Worm (Caenorhabditis elegans) whole organism, midembryonic: ENCODE measurements around the gene fbxb-45.
"Not testable (repeated sequence)": the region's sequence is repeated elsewhere in the genome, so short reads cannot be mapped to it uniquely, and the experiment has no call there.

Source experiments
- T22C8.4 ChIP-seq: fragments of 200-800 bp; sonication (Bioruptor generic); IDR thresholded peaks from 2 replicates; pipeline ENCODE4 v1.3.6; 2022; ENCODE audit warnings: missing genetic modification characterization, missing compliant biosample characterization
- cog-1 ChIP-seq: sonication (generic microtip); optimal IDR thresholded peaks from 2 replicates; lab custom pipeline; 2016; ENCODE audit warnings: missing genetic modification characterization, missing compliant biosample characterization
- flt-1 ChIP-seq: fragments of 200-800 bp; sonication (Bioruptor generic); IDR thresholded peaks from 2 replicates; pipeline ENCODE4 v1.3.6; 2022; ENCODE audit warnings: missing genetic modification characterization, missing compliant biosample characterization
- klf-2 ChIP-seq: fragments of 200-800 bp; sonication (Bioruptor generic); conservative IDR thresholded peaks from 2 replicates; pipeline ENCODE4 v1.3.6; 2022; ENCODE audit warnings: missing genetic modification reagents, missing genetic modification characterization, missing compliant biosample characterization
- med-1 ChIP-seq: sonication (generic microtip); optimal IDR thresholded peaks from 2 replicates; lab custom pipeline; 2017; ENCODE audit warnings: missing genetic modification characterization, mild to moderate bottlenecking, missing compliant biosample characterization, antibody characterized with exemption, missing genetic modification reagents; ENCODE audit not compliant: insufficient read depth
- ref-1 ChIP-seq: fragments of 200-800 bp; sonication (Bioruptor generic); conservative IDR thresholded peaks from 2 replicates; pipeline ENCODE4 v1.3.6; 2022; ENCODE audit warnings: missing genetic modification reagents, missing genetic modification characterization, missing compliant biosample characterization
- tab-1 ChIP-seq: fragments of 200-800 bp; sonication (Bioruptor generic); IDR thresholded peaks from 2 replicates; pipeline ENCODE4 v1.3.6; 2022; ENCODE audit warnings: missing genetic modification characterization, missing compliant biosample characterization
- ztf-23 ChIP-seq: fragments of 200-800 bp; sonication (Bioruptor generic); IDR thresholded peaks from 2 replicates; pipeline ENCODE4 v1.3.6; 2022; ENCODE audit warnings: missing genetic modification reagents, missing genetic modification characterization, missing compliant biosample characterization
- ztf-29 ChIP-seq: fragments of 200-800 bp; sonication (Bioruptor generic); IDR thresholded peaks from 2 replicates; pipeline ENCODE4 v1.3.6; 2022; ENCODE audit warnings: missing genetic modification reagents, missing genetic modification characterization, missing compliant biosample characterization

The fbxb-45 gene

ce11 chrII:1071432-1071831 is 27.6 kb upstream of the fbxb-45 start:
- TF ChIP-seq klf-2 (GFP tag; lab: Robert Waterston, UW) (no peak), ref-1 (no peak), ztf-23 (GFP tag; lab: Robert Waterston, UW) (no peak), flt-1 (GFP tag; lab: Robert Waterston, UW) (no peak), med-1 (no peak), cog-1 (tag; lab: Kevin White, UChicago) (no peak), ztf-29 (GFP tag; lab: Robert Waterston, UW) (no peak), tab-1 (no peak), T22C8.4 (GFP tag; lab: Robert Waterston, UW) (no peak)

- TF ChIP-seq ref-1 (no peak), med-1 (no peak), klf-2 (GFP tag; lab: Robert Waterston, UW) (no peak), tab-1 (no peak), T22C8.4 (GFP tag; lab: Robert Waterston, UW) (no peak), ztf-29 (GFP tag; lab: Robert Waterston, UW) (no peak), cog-1 (tag; lab: Kevin White, UChicago) (no peak), flt-1 (GFP tag; lab: Robert Waterston, UW) (no peak), ztf-23 (GFP tag; lab: Robert Waterston, UW) (no peak)
These were observed 27.0 kb upstream of the fbxb-45 start, which contains the start of gene K02E7.12 for ce11 chrII:1070875-1071274. K02E7.12 (plus strand) TSS chrII:1071175.

DNA sequence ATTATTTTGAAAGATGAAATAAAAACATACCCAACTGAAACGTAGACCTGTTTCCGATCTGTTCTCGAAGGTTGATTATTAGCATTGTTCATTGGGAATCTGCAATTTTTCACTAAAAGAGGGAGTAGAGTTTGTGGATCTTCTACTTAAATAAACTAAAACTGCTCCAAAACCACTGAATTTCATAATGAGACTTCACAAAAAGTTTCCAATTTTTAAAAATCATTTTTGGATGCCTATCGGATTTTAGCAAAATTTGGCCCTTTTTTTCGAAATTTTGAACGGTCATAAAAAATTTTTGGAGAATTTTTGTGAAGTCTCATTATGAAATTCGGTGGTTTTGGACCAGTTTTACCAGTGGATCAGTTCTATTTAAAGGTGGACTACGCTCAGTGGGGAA is 23.1 kb upstream of the fbxb-45 start, which contains the start of gene K02E7.10:
Gene K02E7.10, minus strand, starts transcription at position 101 of the 400 bp plus-strand sequence.
- no peak for TF ChIP-seq flt-1 (GFP tag; lab: Robert Waterston, UW)
- no peak for TF ChIP-seq med-1
- TF ChIP-seq ztf-23 (GFP tag; lab: Robert Waterston, UW): no peak
- no peak for TF ChIP-seq cog-1 (tag; lab: Kevin White, UChicago)
- no peak for TF ChIP-seq klf-2 (GFP tag; lab: Robert Waterston, UW)
- TF ChIP-seq tab-1: no peak
- TF ChIP-seq ztf-29 (GFP tag; lab: Robert Waterston, UW): no peak
- no peak for TF ChIP-seq ref-1
- TF ChIP-seq T22C8.4 (GFP tag; lab: Robert Waterston, UW): no peak

- TF ChIP-seq cog-1 (tag; lab: Kevin White, UChicago): no peak
- TF ChIP-seq flt-1 (GFP tag; lab: Robert Waterston, UW): no peak
These were observed 20.1 kb upstream of the fbxb-45 start for ce11 chrII:1063926-1064325.

- not testable (repeated sequence) for TF ChIP-seq ref-1; flt-1 (GFP tag; lab: Robert Waterston, UW); ztf-23 (GFP tag; lab: Robert Waterston, UW)
These were observed 16.9 kb upstream of the fbxb-45 start, which contains the start of gene btb-10 for ce11 chrII:1060702-1061101. btb-10 (minus strand) TSS chrII:1060802.

- no peak for TF ChIP-seq ztf-29 (GFP tag; lab: Robert Waterston, UW)
- TF ChIP-seq ref-1: no peak
- no peak for TF ChIP-seq cog-1 (tag; lab: Kevin White, UChicago)
- TF ChIP-seq klf-2 (GFP tag; lab: Robert Waterston, UW): no peak
- no peak for TF ChIP-seq med-1
- no peak for TF ChIP-seq flt-1 (GFP tag; lab: Robert Waterston, UW)
- TF ChIP-seq ztf-23 (GFP tag; lab: Robert Waterston, UW): no peak
- no peak for TF ChIP-seq tab-1
- TF ChIP-seq T22C8.4 (GFP tag; lab: Robert Waterston, UW): no peak
These were observed 13.0 kb upstream of the fbxb-45 start for ce11 chrII:1056844-1057243.

- not testable (repeated sequence) for TF ChIP-seq tab-1; ref-1; flt-1 (GFP tag; lab: Robert Waterston, UW)
These were observed 10.9 kb upstream of the fbxb-45 start, which contains the start of gene K02E7.7 for ce11 chrII:1054724-1055123. K02E7.7 (plus strand) TSS chrII:1055024.

DNA sequence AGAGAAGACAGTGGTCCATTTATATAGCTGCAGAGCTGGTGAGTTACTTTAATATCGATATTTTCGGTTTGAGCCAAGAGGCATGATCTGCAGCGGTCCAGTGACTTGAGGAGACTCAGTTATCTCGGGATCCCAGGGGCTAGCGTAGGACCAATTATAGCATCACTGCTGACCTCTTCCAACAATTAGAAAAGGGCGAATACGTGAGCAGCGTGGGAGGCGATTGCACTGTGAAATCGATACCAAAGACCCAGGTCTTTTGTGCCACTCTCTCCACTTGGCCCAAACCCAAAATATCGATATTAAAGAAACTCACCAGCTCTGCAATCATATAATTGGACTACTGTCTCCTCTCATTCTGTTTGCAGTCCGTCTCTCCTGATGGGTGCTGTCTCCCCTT is 6.0 kb upstream of the fbxb-45 start, which contains the start of gene fbxb-40:
Gene fbxb-40, minus strand, starts transcription at position 101 of the 400 bp plus-strand sequence.
- TF ChIP-seq flt-1 (GFP tag; lab: Robert Waterston, UW) (peak; percentile 47; the same call in 1 of the 2 replicates), tab-1 (no peak)

DNA sequence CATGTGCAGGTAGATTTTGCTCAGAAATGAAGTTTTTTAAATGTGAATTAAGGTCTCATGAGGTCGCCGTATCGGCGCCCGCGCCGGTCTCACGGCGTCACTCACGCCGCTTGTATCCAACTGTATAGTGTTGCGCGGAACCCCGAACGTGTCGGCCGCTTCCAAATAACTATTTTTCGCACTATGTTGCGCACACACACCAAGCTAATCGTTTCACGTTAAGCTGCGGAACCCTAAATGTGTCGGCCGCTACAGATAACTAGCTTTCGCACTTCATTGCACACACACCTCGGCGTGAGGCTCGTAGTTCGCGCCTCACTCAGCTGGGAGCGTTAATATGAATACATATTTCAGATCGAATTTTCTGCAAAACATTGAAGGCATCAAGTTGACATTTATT is 3.1 kb upstream of the fbxb-45 start:
- TF ChIP-seq T22C8.4 (GFP tag; lab: Robert Waterston, UW) (no peak), ztf-23 (GFP tag; lab: Robert Waterston, UW) (no peak), flt-1 (GFP tag; lab: Robert Waterston, UW) (no peak)

DNA sequence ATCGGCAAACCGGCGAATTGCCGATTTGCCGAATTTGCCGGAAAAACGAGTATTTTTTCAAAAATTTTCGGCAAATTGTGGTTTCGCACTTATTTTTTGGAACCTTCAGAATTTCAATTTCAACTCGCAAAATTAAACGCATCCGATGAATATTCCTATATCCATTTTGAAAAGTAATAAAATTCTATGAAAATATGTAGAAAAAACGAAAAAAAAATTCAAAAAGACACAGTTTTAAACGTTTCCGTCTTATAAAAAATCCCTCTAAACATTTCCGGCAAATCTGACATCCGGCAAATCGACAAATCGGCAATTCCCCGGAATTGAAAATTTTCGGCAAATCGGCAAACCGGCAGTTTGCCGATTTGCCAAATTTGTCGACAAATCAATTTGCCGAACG is 1.9 kb upstream of the fbxb-45 start, which contains the start of gene str-148:
Gene str-148, plus strand, starts transcription at position 301 of the 400 bp plus-strand sequence.
- no peak for TF ChIP-seq ztf-23 (GFP tag; lab: Robert Waterston, UW)
- no peak for TF ChIP-seq flt-1 (GFP tag; lab: Robert Waterston, UW)
- TF ChIP-seq cog-1 (tag; lab: Kevin White, UChicago): no peak
- TF ChIP-seq ztf-29 (GFP tag; lab: Robert Waterston, UW): no peak
- TF ChIP-seq klf-2 (GFP tag; lab: Robert Waterston, UW): no peak
- no peak for TF ChIP-seq T22C8.4 (GFP tag; lab: Robert Waterston, UW)
- no peak for TF ChIP-seq ref-1
- no peak for TF ChIP-seq med-1
- no peak for TF ChIP-seq tab-1

ce11 chrII:1042227-1042626 is 1.6 kb downstream of the fbxb-45 start, which contains the start of gene fbxb-41:
fbxb-41 (minus strand) TSS chrII:1042327.
- no peak for TF ChIP-seq ztf-23 (GFP tag; lab: Robert Waterston, UW)
